Worm (Caenorhabditis elegans) whole organism, L4 larva: ENCODE measurements around the gene C15H9.9.
A peak's percentile ranks its signal among the peaks of the same experiment; 100 is the strongest.

Source experiments
- F44E2.7 ChIP-seq: fragments of 200-800 bp; sonication (Bioruptor generic); IDR thresholded peaks from 2 replicates; pipeline ENCODE4 v2.1.2; 2022; ENCODE audit warnings: missing genetic modification characterization, missing compliant biosample characterization
- egl-27 ChIP-seq: sonication (generic microtip); optimal IDR thresholded peaks from 3 replicates; lab custom pipeline; 2017; ENCODE audit warnings: missing biosample characterization, missing genetic modification reagents, missing genetic modification characterization
- nhr-77 ChIP-seq: fragments of 150-350 bp; optimal IDR thresholded peaks from 2 replicates; lab custom pipeline; 2014; ENCODE audit warnings: missing biosample characterization, missing genetic modification characterization

ce11 chrX:6081793-6082192 is 46.3 kb downstream of the C15H9.9 start:
- TF ChIP-seq F44E2.7 (GFP tag; lab: Robert Waterston, UW): no peak
- peak; percentile 7 for TF ChIP-seq nhr-77 (tag; lab: Kevin White, UChicago)
- no peak for TF ChIP-seq egl-27 (tag; lab: Kevin White, UChicago)
